Fruit fly (Drosophila melanogaster) whole organism, prepupa: ENCODE data around the gene Rab19.

Experiments
- Blimp-1 ChIP-seq: fragments of 200-800 bp; sonication (Bioruptor generic); optimal IDR thresholded peaks from 3 replicates; lab custom pipeline; 2017; ENCODE audit warnings: missing biosample characterization, missing genetic modification characterization, mild to moderate bottlenecking, moderate library complexity, missing genetic modification reagents
- CG10631 ChIP-seq: fragments of 200-800 bp; sonication (Bioruptor generic); optimal IDR thresholded peaks from 2 replicates; lab custom pipeline; 2016; ENCODE audit warnings: missing biosample characterization, missing genetic modification characterization
- CG10669 ChIP-seq: fragments of 200-800 bp; sonication (Bioruptor generic); optimal IDR thresholded peaks from 3 replicates; lab custom pipeline; 2018; ENCODE audit warnings: missing biosample characterization, mild to moderate bottlenecking, missing genetic modification characterization, moderate library complexity
- CG11762 ChIP-seq: fragments of 200-800 bp; sonication (Bioruptor generic); optimal IDR thresholded peaks from 3 replicates; lab custom pipeline; 2016; ENCODE audit warnings: missing biosample characterization, missing genetic modification characterization; ENCODE audit not compliant: insufficient read depth
- CG1621 ChIP-seq: fragments of 200-800 bp; sonication (Bioruptor generic); optimal IDR thresholded peaks from 3 replicates; lab custom pipeline; 2018; ENCODE audit warnings: missing biosample characterization, mild to moderate bottlenecking, missing genetic modification characterization
- CG3032 ChIP-seq: fragments of 200-800 bp; optimal IDR thresholded peaks from 2 replicates; lab custom pipeline; 2019; ENCODE audit warnings: missing biosample characterization, mild to moderate bottlenecking, missing genetic modification characterization, moderate library complexity
- CG31627 ChIP-seq: fragments of 200-800 bp; sonication (Bioruptor generic); optimal IDR thresholded peaks from 3 replicates; lab custom pipeline; 2016; ENCODE audit warnings: missing biosample characterization, missing genetic modification characterization
- CG32006 ChIP-seq: fragments of 200-800 bp; sonication (Bioruptor generic); optimal IDR thresholded peaks from 3 replicates; lab custom pipeline; 2017; ENCODE audit warnings: missing biosample characterization, mild to moderate bottlenecking, missing genetic modification characterization
- CG34406 ChIP-seq: fragments of 200-800 bp; sonication (Bioruptor generic); optimal IDR thresholded peaks from 3 replicates; lab custom pipeline; 2016; ENCODE audit warnings: missing biosample characterization, missing genetic modification characterization
- CG3919 ChIP-seq: fragments of 200-800 bp; sonication (Bioruptor generic); optimal IDR thresholded peaks from 3 replicates; lab custom pipeline; 2016; ENCODE audit warnings: missing biosample characterization, missing genetic modification characterization
- CG4318 ChIP-seq: fragments of 200-800 bp; sonication (Bioruptor generic); optimal IDR thresholded peaks from 3 replicates; lab custom pipeline; 2017; ENCODE audit warnings: missing biosample characterization, mild to moderate bottlenecking, missing genetic modification characterization
- CG6163 ChIP-seq: fragments of 200-800 bp; sonication (Bioruptor generic); IDR thresholded peaks from 3 replicates; pipeline ENCODE4 v1.3.6; 2022; ENCODE audit warnings: missing biosample characterization, missing genetic modification characterization
- CG6792 ChIP-seq: fragments of 200-800 bp; sonication (Bioruptor generic); optimal IDR thresholded peaks from 3 replicates; lab custom pipeline; 2016; ENCODE audit warnings: missing biosample characterization, missing genetic modification characterization
- CG6808 ChIP-seq: fragments of 200-800 bp; sonication (Bioruptor generic); optimal IDR thresholded peaks from 3 replicates; lab custom pipeline; 2017; ENCODE audit warnings: missing biosample characterization, missing genetic modification characterization, mild to moderate bottlenecking, moderate library complexity, missing genetic modification reagents
- CG6854 ChIP-seq: fragments of 200-800 bp; sonication (Bioruptor generic); optimal IDR thresholded peaks from 2 replicates; lab custom pipeline; 2017; ENCODE audit warnings: missing biosample characterization, mild to moderate bottlenecking, missing genetic modification characterization
- CG7368 ChIP-seq: fragments of 200-800 bp; sonication (Bioruptor generic); optimal IDR thresholded peaks from 3 replicates; lab custom pipeline; 2016; ENCODE audit warnings: missing biosample characterization, missing genetic modification characterization
- CG8119 ChIP-seq: fragments of 200-800 bp; sonication (Bioruptor generic); IDR thresholded peaks from 3 replicates; pipeline ENCODE4 v1.3.6; 2022; ENCODE audit warnings: missing biosample characterization, missing genetic modification characterization
- CG8632 ChIP-seq: fragments of 200-800 bp; sonication (Bioruptor generic); optimal IDR thresholded peaks from 3 replicates; lab custom pipeline; 2016; ENCODE audit warnings: missing biosample characterization, missing genetic modification characterization
- CG9139 ChIP-seq: fragments of 200-800 bp; sonication (Bioruptor generic); optimal IDR thresholded peaks from 3 replicates; lab custom pipeline; 2017; ENCODE audit warnings: missing biosample characterization, mild to moderate bottlenecking, missing genetic modification characterization
- Eip75B ChIP-seq: fragments of 200-800 bp; sonication (Bioruptor generic); optimal IDR thresholded peaks from 3 replicates; lab custom pipeline; 2016; ENCODE audit warnings: missing biosample characterization, missing genetic modification characterization
- Eip78C ChIP-seq: fragments of 200-800 bp; sonication (Bioruptor generic); peaks from one replicate; lab custom pipeline; 2016; ENCODE audit warnings: missing biosample characterization, missing genetic modification characterization
- Ets21C ChIP-seq: fragments of 200-800 bp; sonication (Bioruptor generic); optimal IDR thresholded peaks from 3 replicates; lab custom pipeline; 2016; ENCODE audit warnings: missing biosample characterization, missing genetic modification characterization
- Gug ChIP-seq: fragments of 200-800 bp; sonication (Bioruptor generic); IDR thresholded peaks from 2 replicates; pipeline ENCODE4 v1.3.6; 2022; ENCODE audit warnings: missing biosample characterization, missing genetic modification characterization
- Hr39 ChIP-seq: fragments of 200-800 bp; sonication (Bioruptor generic); optimal IDR thresholded peaks from 2 replicates; lab custom pipeline; 2016; ENCODE audit warnings: missing biosample characterization, missing genetic modification characterization
- Hr4 ChIP-seq: fragments of 200-800 bp; sonication (Bioruptor generic); optimal IDR thresholded peaks from 3 replicates; lab custom pipeline; 2016; ENCODE audit warnings: missing biosample characterization, missing genetic modification characterization
- Met ChIP-seq: fragments of 200-800 bp; sonication (Bioruptor generic); optimal IDR thresholded peaks from 3 replicates; lab custom pipeline; 2016; ENCODE audit warnings: missing biosample characterization, missing genetic modification characterization
- OdsH ChIP-seq: fragments of 200-800 bp; sonication (Bioruptor generic); optimal IDR thresholded peaks from 3 replicates; lab custom pipeline; 2016; ENCODE audit warnings: missing biosample characterization, missing genetic modification characterization
- Smox ChIP-seq: fragments of 200-800 bp; sonication (Bioruptor generic); optimal IDR thresholded peaks from 3 replicates; lab custom pipeline; 2016; ENCODE audit warnings: missing biosample characterization, missing genetic modification characterization
- Sox102F ChIP-seq: fragments of 200-800 bp; sonication (Bioruptor generic); optimal IDR thresholded peaks from 2 replicates; lab custom pipeline; 2016; ENCODE audit warnings: missing biosample characterization, mild to moderate bottlenecking, missing genetic modification characterization
- Sox14 ChIP-seq: fragments of 200-800 bp; sonication (Bioruptor generic); optimal IDR thresholded peaks from 3 replicates; lab custom pipeline; 2016; ENCODE audit warnings: missing biosample characterization, missing genetic modification characterization
- Sox15 ChIP-seq: fragments of 200-800 bp; sonication (Bioruptor generic); optimal IDR thresholded peaks from 3 replicates; lab custom pipeline; 2016; ENCODE audit warnings: missing biosample characterization, missing genetic modification characterization
- achi ChIP-seq: fragments of 200-800 bp; sonication (Bioruptor generic); optimal IDR thresholded peaks from 3 replicates; lab custom pipeline; 2016; ENCODE audit warnings: missing biosample characterization, missing genetic modification characterization
- acj6 ChIP-seq: fragments of 200-800 bp; sonication (Bioruptor generic); optimal IDR thresholded peaks from 3 replicates; lab custom pipeline; 2016; ENCODE audit warnings: missing biosample characterization, missing genetic modification characterization
- cyc ChIP-seq: fragments of 200-800 bp; sonication (Bioruptor generic); optimal IDR thresholded peaks from 3 replicates; lab custom pipeline; 2016; ENCODE audit warnings: missing biosample characterization, missing genetic modification characterization
- dac ChIP-seq: fragments of 200-800 bp; sonication (Bioruptor generic); optimal IDR thresholded peaks from 2 replicates; lab custom pipeline; 2017; ENCODE audit warnings: missing biosample characterization, mild to moderate bottlenecking, missing genetic modification characterization
- eg ChIP-seq: fragments of 200-800 bp; sonication (Bioruptor generic); IDR thresholded peaks from 3 replicates; pipeline ENCODE4 v1.3.6; 2022; ENCODE audit warnings: missing biosample characterization, missing genetic modification characterization
- esn ChIP-seq: fragments of 200-800 bp; sonication (Bioruptor generic); optimal IDR thresholded peaks from 2 replicates; lab custom pipeline; 2016; ENCODE audit warnings: missing biosample characterization, mild to moderate bottlenecking, missing genetic modification characterization, moderate library complexity
- fkh ChIP-seq: fragments of 200-800 bp; sonication (Bioruptor generic); optimal IDR thresholded peaks from 3 replicates; lab custom pipeline; 2017; ENCODE audit warnings: missing biosample characterization, mild to moderate bottlenecking, missing genetic modification characterization, moderate library complexity
- lz ChIP-seq: fragments of 200-800 bp; sonication (Bioruptor generic); optimal IDR thresholded peaks from 3 replicates; lab custom pipeline; 2016; ENCODE audit warnings: missing biosample characterization, missing genetic modification characterization
- net ChIP-seq: fragments of 200-800 bp; sonication (Bioruptor generic); optimal IDR thresholded peaks from 3 replicates; lab custom pipeline; 2016; ENCODE audit warnings: missing biosample characterization, missing genetic modification characterization
- pdm3 ChIP-seq: fragments of 200-800 bp; sonication (Bioruptor generic); optimal IDR thresholded peaks from 3 replicates; lab custom pipeline; 2016; ENCODE audit warnings: missing biosample characterization, missing genetic modification characterization
- salr ChIP-seq, 2 experiments: fragments of 200-800 bp; sonication (Bioruptor generic); optimal IDR thresholded peaks; 3 replicates each; lab custom pipeline; 2016 to 2018; ENCODE audit warnings: missing biosample characterization in 2 of 2, missing genetic modification characterization in 2 of 2, mild to moderate bottlenecking in 1 of 2
- ss ChIP-seq, 2 experiments: fragments of 200-800 bp; sonication (Bioruptor generic); optimal IDR thresholded peaks; 2 replicates in 1 of 2; 3 replicates in 1 of 2; lab custom pipeline; 2017 to 2018; ENCODE audit warnings: mild to moderate bottlenecking in 2 of 2, missing biosample characterization in 2 of 2, missing genetic modification characterization in 2 of 2, moderate library complexity in 1 of 2
- svp ChIP-seq: fragments of 200-800 bp; sonication (Bioruptor generic); peaks from one replicate; lab custom pipeline; 2016; ENCODE audit warnings: missing biosample characterization, missing genetic modification characterization
- topi ChIP-seq: fragments of 200-800 bp; sonication (Bioruptor generic); optimal IDR thresholded peaks from 3 replicates; lab custom pipeline; 2016; ENCODE audit warnings: missing biosample characterization, missing genetic modification characterization
- vri ChIP-seq: fragments of 200-800 bp; sonication (Bioruptor generic); optimal IDR thresholded peaks from 3 replicates; lab custom pipeline; 2016; ENCODE audit warnings: missing biosample characterization, mild to moderate bottlenecking, missing genetic modification characterization

Rab19 gene

DNA sequence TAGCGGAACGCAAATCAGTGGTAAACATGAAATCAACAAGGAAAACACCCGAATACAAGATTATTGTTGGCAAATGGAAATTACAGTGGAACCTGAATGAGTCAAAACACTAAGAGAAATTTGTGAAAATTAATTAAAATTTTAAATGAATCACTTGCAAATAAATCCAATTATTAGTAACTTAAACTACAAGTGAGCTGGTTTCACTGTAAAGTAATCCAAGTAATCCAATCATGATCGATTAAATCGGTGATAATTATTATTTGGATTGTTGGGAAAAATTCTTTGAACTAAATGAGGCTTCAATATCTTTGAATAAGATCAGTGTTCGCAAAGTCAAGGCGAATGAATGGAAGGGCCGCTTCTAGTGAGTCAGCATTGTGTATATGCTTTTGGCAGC, 8.4 kb upstream of the Rab19 start:
- TF ChIP-seq topi (GFP tag; lab: Kevin White, UChicago) (peak; percentile 29), CG31627 (GFP tag; lab: Kevin White, UChicago) (peak; percentile 2), CG3919 (no peak), acj6 (no peak), net (GFP tag; lab: Kevin White, UChicago) (no peak), Gug (GFP tag; lab: Robert Waterston, UW) (no peak), salr (GFP tag; optimal IDR thresholded peaks at IDR 0.05; lab: Kevin White, UChicago) (no peak), Hr4 (no peak), CG32006 (GFP tag; lab: Kevin White, UChicago) (no peak), dac (GFP tag; lab: Kevin White, UChicago) (no peak), svp (GFP tag; lab: Kevin White, UChicago) (peak; percentile 70), esn (peak; percentile 28), Met (peak; percentile 40), CG6808 (GFP tag; lab: Kevin White, UChicago) (no peak), CG34406 (no peak), CG10669 (GFP tag; lab: Kevin White, UChicago) (no peak), CG8119 (GFP tag; lab: Robert Waterston, UW) (no peak), CG3032 (tag; lab: Kevin White, UChicago) (no peak), Hr39 (GFP tag; lab: Kevin White, UChicago) (peak; percentile 20), eg (GFP tag; lab: Robert Waterston, UW) (no peak), lz (GFP tag; lab: Kevin White, UChicago) (peak; percentile 4), Smox (peak; percentile 14)
- TF ChIP-seq, all 60 proteins: peak for 8

DNA sequence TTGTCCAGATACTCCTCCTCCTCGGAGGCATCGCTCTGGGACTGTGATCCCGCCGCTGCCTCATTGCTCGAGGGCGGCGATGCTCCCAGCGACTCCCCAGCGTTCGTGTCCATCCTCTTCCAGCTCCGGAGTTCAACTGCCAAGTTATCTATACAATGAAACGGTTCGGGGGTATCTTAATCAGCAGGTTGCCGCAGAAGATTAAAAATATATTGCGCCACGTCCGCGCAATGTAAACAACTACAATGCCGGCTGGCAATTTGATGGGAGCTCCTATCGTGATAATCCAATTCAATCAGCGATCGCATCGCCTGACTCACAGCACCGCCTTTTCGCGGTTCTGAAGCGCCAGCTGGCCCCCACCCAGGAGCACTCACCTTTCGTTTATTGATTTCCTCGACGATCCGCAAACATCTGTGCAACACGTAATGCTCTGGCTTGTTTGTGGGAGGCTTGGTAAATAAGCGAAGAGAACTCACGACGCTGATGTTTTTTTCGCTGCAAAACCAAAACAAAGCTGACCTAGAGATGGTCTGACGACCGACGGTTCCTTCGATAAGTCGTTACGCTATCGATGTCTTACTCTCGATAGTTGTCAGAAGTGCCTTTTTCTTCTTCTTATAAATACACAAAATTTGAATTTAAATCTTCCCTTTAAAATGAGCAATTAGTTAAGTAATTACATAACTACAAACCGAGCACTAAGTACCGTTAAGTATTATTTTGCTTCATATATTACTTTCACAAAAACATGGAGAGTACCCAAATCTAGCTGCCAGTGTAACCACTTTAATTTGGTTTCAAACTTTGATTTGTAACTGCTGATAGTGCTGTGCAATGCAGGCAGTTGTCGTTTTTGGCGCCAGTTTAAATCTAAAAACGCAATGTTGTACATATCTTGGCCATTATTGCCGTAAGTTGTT, 7.2 kb upstream of the Rab19 start, which contains the start of gene cert:
TSS of gene cert (minus strand) at position 535 of the 923 bp plus-strand sequence.
- peak; percentile 37 for TF ChIP-seq pdm3
- TF ChIP-seq CG6808 (GFP tag; lab: Kevin White, UChicago): peak; percentile 3
- peak; percentile 63 for TF ChIP-seq CG3919
- peak; percentile 86 for TF ChIP-seq fkh (GFP tag; lab: Kevin White, UChicago)
- TF ChIP-seq vri (GFP tag; lab: Kevin White, UChicago): peak; percentile 88
- TF ChIP-seq Eip78C (GFP tag; lab: Kevin White, UChicago): peak; percentile 78
- peak; percentile 10 for TF ChIP-seq lz (GFP tag; lab: Kevin White, UChicago)
- TF ChIP-seq CG6163 (GFP tag; lab: Robert Waterston, UW): 0 out of 3 replicates have a peak, but pooled peaks have one; percentile 30
- peak; percentile 40 for TF ChIP-seq Sox102F (GFP tag; lab: Kevin White, UChicago)
- TF ChIP-seq Hr4: no peak
- peak; percentile 95 for TF ChIP-seq svp (GFP tag; lab: Kevin White, UChicago)
- peak; percentile 13 for TF ChIP-seq CG3032 (tag; lab: Kevin White, UChicago)
- TF ChIP-seq CG6854 (GFP tag; lab: Kevin White, UChicago): peak; percentile 55
- TF ChIP-seq Hr39 (GFP tag; lab: Kevin White, UChicago): peak; percentile 25
- peak; percentile 27 for TF ChIP-seq CG1621
- no peak for TF ChIP-seq CG8119 (GFP tag; lab: Robert Waterston, UW)
- peak; percentile 52 for TF ChIP-seq CG31627 (GFP tag; lab: Kevin White, UChicago)
- peak; percentile 6 for TF ChIP-seq OdsH
- TF ChIP-seq CG7368 (GFP tag; lab: Kevin White, UChicago): peak; percentile 40
- peak in 1 of 2 experiments; percentile 11 for TF ChIP-seq salr (GFP tag; optimal IDR thresholded peaks at IDR 0.05; lab: Kevin White, UChicago)
- no peak for TF ChIP-seq dac (GFP tag; lab: Kevin White, UChicago)
- no peak for TF ChIP-seq CG9139 (GFP tag; lab: Kevin White, UChicago)
- peak; percentile 68 for TF ChIP-seq achi (GFP tag; lab: Kevin White, UChicago)
- TF ChIP-seq Eip75B (GFP tag; lab: Kevin White, UChicago): peak; percentile 52
- TF ChIP-seq Ets21C (GFP tag; lab: Kevin White, UChicago): peak; percentile 31
- peak; percentile 59 for TF ChIP-seq Sox14 (GFP tag; lab: Kevin White, UChicago)
- peak; percentile 9 for TF ChIP-seq cyc (GFP tag; lab: Kevin White, UChicago)
- peak; percentile 36 for TF ChIP-seq CG34406
- no peak for TF ChIP-seq CG4318 (GFP tag; lab: Kevin White, UChicago)
- peak; percentile 21 for TF ChIP-seq net (GFP tag; lab: Kevin White, UChicago)
- TF ChIP-seq CG8632 (GFP tag; lab: Kevin White, UChicago): peak; percentile 51
- no peak for TF ChIP-seq Sox15 (GFP tag; lab: Kevin White, UChicago)
- TF ChIP-seq CG10631 (GFP tag; lab: Kevin White, UChicago): peak; percentile 30
- peak in 1 of 2 experiments; percentile 49 for TF ChIP-seq ss (GFP tag; optimal IDR thresholded peaks at IDR 0.05; lab: Kevin White, UChicago)
- TF ChIP-seq CG6792: peak; percentile 32
- TF ChIP-seq Met: peak; percentile 39
- peak; percentile 24 for TF ChIP-seq Blimp-1 (GFP tag; lab: Kevin White, UChicago)
- no peak for TF ChIP-seq CG11762 (GFP tag; lab: Kevin White, UChicago)
- peak; percentile 5 for TF ChIP-seq CG32006 (GFP tag; lab: Kevin White, UChicago)
